Fruit fly (Drosophila melanogaster) whole organism, embryonic: ENCODE results near the gene Upf2.
A peak's percentile ranks its signal among the peaks of the same experiment; 100 is the strongest.

ENCODE experiments used
- Ada2b ChIP-seq: fragments of 200-800 bp; sonication (Bioruptor generic); IDR thresholded peaks from 2 replicates; pipeline ENCODE4 v1.3.6; 2022; ENCODE audit warnings: missing biosample characterization, missing genetic modification characterization
- C15 ChIP-seq: fragments of 200-800 bp; sonication (Bioruptor generic); IDR thresholded peaks from 3 replicates; pipeline ENCODE4 v1.3.6; 2022; ENCODE audit warnings: missing biosample characterization, missing genetic modification characterization
- CG10565 ChIP-seq: fragments of 200-800 bp; sonication (Bioruptor generic); optimal IDR thresholded peaks from 3 replicates; lab custom pipeline; 2016; ENCODE audit warnings: missing biosample characterization, mild to moderate bottlenecking, missing genetic modification characterization
- CG11695 ChIP-seq: fragments of 200-800 bp; sonication (Bioruptor generic); IDR thresholded peaks from 3 replicates; pipeline ENCODE4 v1.3.6; 2022; ENCODE audit warnings: missing biosample characterization, missing genetic modification characterization
- CG13624 ChIP-seq: fragments of 200-800 bp; sonication (Bioruptor generic); optimal IDR thresholded peaks from 2 replicates; lab custom pipeline; 2016; ENCODE audit warnings: missing biosample characterization, missing genetic modification characterization
- CG14014 ChIP-seq: fragments of 200-800 bp; sonication (Bioruptor generic); IDR thresholded peaks from 2 replicates; pipeline ENCODE4 v1.3.6; 2022; ENCODE audit warnings: missing biosample characterization, missing genetic modification characterization
- CG15011 ChIP-seq: fragments of 200-800 bp; sonication (Bioruptor generic); optimal IDR thresholded peaks from 3 replicates; lab custom pipeline; 2018; ENCODE audit warnings: missing biosample characterization, mild to moderate bottlenecking, missing genetic modification characterization
- CG15514 ChIP-seq: fragments of 200-800 bp; sonication (Bioruptor generic); optimal IDR thresholded peaks from 3 replicates; lab custom pipeline; 2017; ENCODE audit warnings: missing biosample characterization, missing genetic modification characterization, mild to moderate bottlenecking, moderate library complexity, missing genetic modification reagents
- CG1603 ChIP-seq: fragments of 200-800 bp; sonication (Bioruptor generic); optimal IDR thresholded peaks from 2 replicates; lab custom pipeline; 2019; ENCODE audit warnings: missing biosample characterization, mild to moderate bottlenecking, missing genetic modification characterization, moderate library complexity
- CG1647 ChIP-seq: fragments of 200-800 bp; sonication (Bioruptor generic); optimal IDR thresholded peaks from 3 replicates; lab custom pipeline; 2016; ENCODE audit warnings: missing biosample characterization, missing genetic modification characterization
- CG17186 ChIP-seq: fragments of 200-800 bp; sonication (Bioruptor generic); optimal IDR thresholded peaks from 3 replicates; lab custom pipeline; 2017; ENCODE audit warnings: missing biosample characterization, missing genetic modification reagents, missing genetic modification characterization
- CG1832 ChIP-seq: fragments of 200-800 bp; sonication (Bioruptor generic); optimal IDR thresholded peaks from 2 replicates; lab custom pipeline; 2017; ENCODE audit warnings: missing biosample characterization, mild to moderate bottlenecking, missing genetic modification characterization, inconsistent platforms
- CG2202 ChIP-seq: fragments of 200-800 bp; sonication (Bioruptor generic); optimal IDR thresholded peaks from 2 replicates; lab custom pipeline; 2018; ENCODE audit warnings: missing biosample characterization, mild to moderate bottlenecking, missing genetic modification characterization
- CG3281 ChIP-seq: fragments of 200-800 bp; sonication (Bioruptor generic); optimal IDR thresholded peaks from 3 replicates; lab custom pipeline; 2017; ENCODE audit warnings: missing biosample characterization, mild to moderate bottlenecking, missing genetic modification characterization
- CG33213 ChIP-seq: fragments of 200-800 bp; sonication (Bioruptor generic); optimal IDR thresholded peaks from 3 replicates; lab custom pipeline; 2016; ENCODE audit warnings: missing biosample characterization, missing genetic modification characterization
- CG33557 ChIP-seq: fragments of 200-800 bp; sonication (Bioruptor generic); optimal IDR thresholded peaks from 2 replicates; lab custom pipeline; 2019; ENCODE audit warnings: missing biosample characterization, mild to moderate bottlenecking, missing genetic modification characterization, moderate library complexity
- CG34376 ChIP-seq: fragments of 200-800 bp; sonication (Bioruptor generic); optimal IDR thresholded peaks from 2 replicates; lab custom pipeline; 2018; ENCODE audit warnings: missing biosample characterization, mild to moderate bottlenecking, missing genetic modification characterization
- CG6791 ChIP-seq: fragments of 200-800 bp; sonication (Bioruptor generic); IDR thresholded peaks from 3 replicates; pipeline ENCODE4 v1.3.6; 2022; ENCODE audit warnings: missing biosample characterization, missing genetic modification characterization; ENCODE audit not compliant: partially characterized antibody
- CG6813 ChIP-seq: fragments of 200-800 bp; sonication (Bioruptor generic); optimal IDR thresholded peaks from 2 replicates; lab custom pipeline; 2017; ENCODE audit warnings: missing biosample characterization, missing genetic modification characterization, mild to moderate bottlenecking, moderate library complexity, missing genetic modification reagents
- CG9609 ChIP-seq: fragments of 200-800 bp; sonication (Bioruptor generic); optimal IDR thresholded peaks from 3 replicates; lab custom pipeline; 2016; ENCODE audit warnings: missing biosample characterization, missing genetic modification characterization
- CG9817 ChIP-seq: fragments of 200-800 bp; sonication (Bioruptor generic); optimal IDR thresholded peaks from 2 replicates; lab custom pipeline; 2018; ENCODE audit warnings: missing biosample characterization, mild to moderate bottlenecking, missing genetic modification characterization, moderate library complexity
- CG9876 ChIP-seq: fragments of 200-800 bp; sonication (Bioruptor generic); optimal IDR thresholded peaks from 2 replicates; lab custom pipeline; 2016; ENCODE audit warnings: missing biosample characterization, missing genetic modification characterization
- CG9932 ChIP-seq: fragments of 200-800 bp; sonication (Bioruptor generic); IDR thresholded peaks from 2 replicates; pipeline ENCODE4 v1.3.6; 2022; ENCODE audit warnings: missing biosample characterization, missing genetic modification characterization
- Doc2 ChIP-seq: fragments of 200-800 bp; sonication (Bioruptor generic); IDR thresholded peaks from 2 replicates; pipeline ENCODE4 v1.3.6; 2022; ENCODE audit warnings: missing biosample characterization, missing genetic modification characterization
- GATAe ChIP-seq: fragments of 200-800 bp; sonication (Bioruptor generic); conservative IDR thresholded peaks from 2 replicates; pipeline ENCODE4 v1.3.6; 2022; ENCODE audit warnings: missing biosample characterization, missing genetic modification characterization
- H2.0 ChIP-seq: fragments of 200-800 bp; sonication (Bioruptor generic); IDR thresholded peaks from 2 replicates; pipeline ENCODE4 v1.3.6; 2022; ENCODE audit warnings: missing biosample characterization, missing genetic modification characterization
- Hr39 ChIP-seq: fragments of >200 bp; optimal IDR thresholded peaks from 2 replicates; lab custom pipeline; 2017
- Max ChIP-seq: fragments of 200-800 bp; sonication (Bioruptor generic); optimal IDR thresholded peaks from 2 replicates; lab custom pipeline; 2016; ENCODE audit warnings: missing biosample characterization, mild to moderate bottlenecking, missing genetic modification characterization
- Med ChIP-seq: fragments of 200-800 bp; sonication (Bioruptor generic); peaks from one replicate; lab custom pipeline; 2016; ENCODE audit warnings: missing biosample characterization, missing genetic modification characterization, mild to moderate bottlenecking, inconsistent platforms, moderate library complexity
- Nf-YC ChIP-seq: fragments of 200-800 bp; optimal IDR thresholded peaks from 3 replicates; lab custom pipeline; 2019; ENCODE audit warnings: missing biosample characterization, mild to moderate bottlenecking, missing genetic modification characterization, moderate library complexity
- Oli ChIP-seq: fragments of 200-800 bp; sonication (Bioruptor generic); optimal IDR thresholded peaks from 2 replicates; lab custom pipeline; 2018; ENCODE audit warnings: missing biosample characterization, mild to moderate bottlenecking, missing genetic modification characterization, moderate library complexity
- PHDP ChIP-seq: fragments of 200-800 bp; sonication (Bioruptor generic); optimal IDR thresholded peaks from 3 replicates; lab custom pipeline; 2018; ENCODE audit warnings: missing biosample characterization, mild to moderate bottlenecking, missing genetic modification characterization, moderate library complexity
- Sin3A ChIP-seq: fragments of >200 bp; optimal IDR thresholded peaks from 2 replicates; lab custom pipeline; 2018
- chn ChIP-seq: fragments of 200-800 bp; sonication (Bioruptor generic); optimal IDR thresholded peaks from 2 replicates; lab custom pipeline; 2016; ENCODE audit warnings: missing biosample characterization, missing genetic modification characterization
- danr ChIP-seq: fragments of 200-800 bp; sonication (Bioruptor generic); IDR thresholded peaks from 2 replicates; pipeline ENCODE4 v1.3.6; 2022; ENCODE audit warnings: missing biosample characterization, missing genetic modification characterization
- dysf ChIP-seq: fragments of 200-800 bp; sonication (Bioruptor generic); IDR thresholded peaks from 3 replicates; pipeline ENCODE4 v1.3.6; 2022; ENCODE audit warnings: missing biosample characterization, missing genetic modification characterization
- grn ChIP-seq: fragments of 200-800 bp; sonication (Bioruptor generic); optimal IDR thresholded peaks from 3 replicates; lab custom pipeline; 2017; ENCODE audit warnings: missing biosample characterization, missing genetic modification characterization
- hbn ChIP-seq: fragments of 200-800 bp; sonication (Bioruptor generic); IDR thresholded peaks from 2 replicates; pipeline ENCODE4 v1.3.6; 2022; ENCODE audit warnings: missing biosample characterization, missing genetic modification characterization; ENCODE audit not compliant: partially characterized antibody
- hkb ChIP-seq, 2 experiments: fragments of 200-800 bp in 1 of 2; fragments of >200 bp in 1 of 2; sonication (Bioruptor generic) in 1 of 2; IDR thresholded peaks in 1 of 2; optimal IDR thresholded peaks in 1 of 2; 2 replicates each; pipeline versions ENCODE4 v1.3.6 to Lab custom; 2017 to 2022; ENCODE audit warnings: missing biosample characterization in 1 of 2, missing genetic modification characterization in 1 of 2
- p53 ChIP-seq: fragments of 200-800 bp; sonication (Bioruptor generic); optimal IDR thresholded peaks from 2 replicates; lab custom pipeline; 2016; ENCODE audit warnings: missing biosample characterization, missing genetic modification characterization
- pros ChIP-seq: fragments of 200-800 bp; sonication (Bioruptor generic); optimal IDR thresholded peaks from 3 replicates; lab custom pipeline; 2019; ENCODE audit warnings: missing biosample characterization, mild to moderate bottlenecking, missing genetic modification characterization, moderate library complexity
- sc ChIP-seq, 3 experiments: fragments of >200 bp in 2 of 3; fragments of 200-800 bp in 1 of 3; sonication (Bioruptor generic) in 1 of 3; optimal IDR thresholded peaks; 2 replicates in 2 of 3; 3 replicates in 1 of 3; lab custom pipeline; 2017; ENCODE audit warnings: mild to moderate bottlenecking in 1 of 3, missing biosample characterization in 1 of 3, missing genetic modification characterization in 1 of 3, missing genetic modification reagents in 1 of 3
- schlank ChIP-seq: fragments of 200-800 bp; sonication (Bioruptor generic); optimal IDR thresholded peaks from 2 replicates; lab custom pipeline; 2018; ENCODE audit warnings: missing biosample characterization, mild to moderate bottlenecking, missing genetic modification characterization
- scrt ChIP-seq: fragments of 200-800 bp; sonication (Bioruptor generic); optimal IDR thresholded peaks from 2 replicates; lab custom pipeline; 2018; ENCODE audit warnings: missing biosample characterization, mild to moderate bottlenecking, missing genetic modification characterization, moderate library complexity
- sim ChIP-seq: fragments of 200-800 bp; sonication (Bioruptor generic); IDR thresholded peaks from 2 replicates; pipeline ENCODE4 v1.3.6; 2022; ENCODE audit warnings: missing biosample characterization, missing genetic modification characterization
- trem ChIP-seq: fragments of 200-800 bp; optimal IDR thresholded peaks from 3 replicates; lab custom pipeline; 2019; ENCODE audit warnings: missing biosample characterization, mild to moderate bottlenecking, missing genetic modification characterization, moderate library complexity
- wek ChIP-seq: fragments of 200-800 bp; sonication (Bioruptor generic); optimal IDR thresholded peaks from 3 replicates; lab custom pipeline; 2018; ENCODE audit warnings: missing biosample characterization, mild to moderate bottlenecking, missing genetic modification characterization, moderate library complexity
- zen ChIP-seq: fragments of 200-800 bp; sonication (Bioruptor generic); optimal IDR thresholded peaks from 3 replicates; lab custom pipeline; 2018; ENCODE audit warnings: missing biosample characterization, mild to moderate bottlenecking, missing genetic modification characterization, moderate library complexity

Gene Upf2

DNA sequence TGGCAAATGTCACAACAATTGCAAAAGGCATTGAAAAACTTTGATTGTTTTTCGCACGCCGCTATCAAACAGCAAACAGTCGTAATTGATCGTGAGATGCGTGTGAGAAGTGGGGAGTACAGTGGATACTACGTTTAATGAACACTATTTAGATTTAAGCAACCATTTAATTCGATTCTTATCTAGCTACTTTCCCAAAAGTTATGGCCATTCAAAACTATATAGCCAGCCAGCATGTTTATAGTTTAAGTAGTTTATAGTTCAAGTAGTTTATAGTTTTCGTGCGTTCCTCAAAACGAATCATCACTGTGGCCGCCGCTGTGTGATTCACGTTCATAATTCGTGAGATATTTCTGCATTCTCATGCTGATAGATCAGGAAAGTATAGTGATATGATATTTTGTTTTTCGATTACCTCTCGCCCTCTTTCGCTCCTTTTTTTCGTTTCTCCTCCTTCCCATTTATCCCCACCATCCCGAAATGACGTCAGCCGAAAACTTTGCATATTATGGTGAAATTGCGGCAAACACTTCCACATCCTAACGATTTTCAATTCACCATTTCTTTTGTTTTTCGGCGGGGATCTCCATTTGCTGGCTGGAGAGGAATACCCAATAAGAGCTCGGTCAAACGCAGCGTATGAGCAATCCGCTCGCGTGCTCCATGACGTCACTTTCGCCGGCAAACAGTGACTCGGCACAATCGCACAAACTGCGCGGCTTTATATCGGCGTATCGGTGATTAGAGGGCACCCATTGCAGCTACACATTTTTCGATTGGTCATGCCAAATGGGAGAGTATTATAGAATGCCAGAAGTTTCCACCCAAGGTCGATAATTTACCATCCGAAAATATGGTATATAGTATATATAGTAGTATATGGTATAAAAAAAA is 38.4 kb upstream of the Upf2 start (continued):
- TF ChIP-seq CG1832 (GFP tag; lab: Kevin White, UChicago) = no peak
- peak; percentile 71 for TF ChIP-seq CG9817 (tag; lab: Kevin White, UChicago)
- no peak for TF ChIP-seq CG6791 (GFP tag; lab: Robert Waterston, UW)
- no peak for TF ChIP-seq hbn (GFP tag; lab: Robert Waterston, UW)
- TF ChIP-seq CG10565 (GFP tag; lab: Kevin White, UChicago) = no peak
- TF ChIP-seq C15 = no peak
- TF ChIP-seq Nf-YC = peak; percentile 12
- TF ChIP-seq pros (GFP tag; lab: Kevin White, UChicago) = no peak
- peak; percentile 34 for TF ChIP-seq CG34376
- no peak for TF ChIP-seq danr (GFP tag; lab: Robert Waterston, UW)
- TF ChIP-seq sc (optimal IDR thresholded peaks at IDR 0.05; lab: Kevin White, UChicago) = no peak
- no peak for TF ChIP-seq sc (GFP tag; optimal IDR thresholded peaks at IDR 0.05; lab: Kevin White, UChicago)
- TF ChIP-seq scrt = peak; percentile 52
- TF ChIP-seq CG1603 (tag; lab: Kevin White, UChicago) = peak; percentile 69
- peak; percentile 58; the same call in 2 of the 3 replicates for TF ChIP-seq CG11695 (GFP tag; lab: Robert Waterston, UW)
- TF ChIP-seq Hr39 (lab: Kevin White, UChicago) = no peak
- TF ChIP-seq H2.0 (GFP tag; lab: Robert Waterston, UW) = peak; percentile 30; the same call in 1 of the 2 replicates
- TF ChIP-seq Oli (tag; lab: Kevin White, UChicago) = peak; percentile 41
- TF ChIP-seq CG9609 (GFP tag; lab: Kevin White, UChicago) = no peak
- no peak for TF ChIP-seq Doc2 (GFP tag; lab: Robert Waterston, UW)
- peak; percentile 63 for TF ChIP-seq PHDP (tag; lab: Kevin White, UChicago)
- TF ChIP-seq CG33213 = no peak
- no peak for TF ChIP-seq zen
- TF ChIP-seq CG9932 (GFP tag; lab: Robert Waterston, UW) = peak; percentile 74
- TF ChIP-seq grn (GFP tag; lab: Kevin White, UChicago) = no peak
- TF ChIP-seq Med (GFP tag; lab: Kevin White, UChicago) = peak; percentile 94
- no peak for TF ChIP-seq hkb (optimal IDR thresholded peaks at IDR 0.05; lab: Kevin White, UChicago)
- peak; percentile 41; the same call in 1 of the 2 replicates for TF ChIP-seq hkb (GFP tag; IDR thresholded peaks at IDR 0.05; lab: Robert Waterston, UW)
- no peak for TF ChIP-seq sim (GFP tag; lab: Robert Waterston, UW)
- TF ChIP-seq CG1647 (GFP tag; lab: Kevin White, UChicago) = peak; percentile 42
- TF ChIP-seq dysf (GFP tag; lab: Robert Waterston, UW) = peak; percentile 74
- peak; percentile 67 for TF ChIP-seq CG15514 (GFP tag; lab: Kevin White, UChicago)
- TF ChIP-seq CG13624 (GFP tag; lab: Kevin White, UChicago) = peak; percentile 51
- TF ChIP-seq chn (GFP tag; lab: Kevin White, UChicago) = peak; percentile 15
- TF ChIP-seq Max (GFP tag; lab: Kevin White, UChicago) = no peak
- TF ChIP-seq wek (GFP tag; lab: Kevin White, UChicago) = no peak
- no peak for TF ChIP-seq CG17186 (GFP tag; lab: Kevin White, UChicago)
- TF ChIP-seq CG33557 = no peak
- peak; percentile 79 for TF ChIP-seq CG3281 (GFP tag; lab: Kevin White, UChicago)
- peak; percentile 71 for TF ChIP-seq CG14014 (GFP tag; lab: Robert Waterston, UW)
- TF ChIP-seq trem (tag; lab: Kevin White, UChicago) = no peak
- TF ChIP-seq Sin3A (lab: Kevin White, UChicago) = no peak
- TF ChIP-seq GATAe (GFP tag; lab: Robert Waterston, UW) = peak; percentile 48; the same call in 1 of the 2 replicates
- TF ChIP-seq CG2202 (tag; lab: Kevin White, UChicago) = no peak
- no peak for TF ChIP-seq p53 (GFP tag; lab: Kevin White, UChicago)
- TF ChIP-seq schlank (tag; lab: Kevin White, UChicago) = peak; percentile 89
- TF ChIP-seq CG9876 (GFP tag; lab: Kevin White, UChicago) = no peak
- TF ChIP-seq Ada2b (GFP tag; lab: Robert Waterston, UW) = peak; percentile 73
- TF ChIP-seq CG15011 (GFP tag; lab: Kevin White, UChicago) = peak; percentile 43
- peak; percentile 54 for TF ChIP-seq CG6813 (GFP tag; lab: Kevin White, UChicago)
